Worm (Caenorhabditis elegans) whole organism, late embryonic: Measurements from ENCODE around the gene srh-229.

ENCODE experiments used
- C08G9.2 ChIP-seq: sonication (generic microtip); optimal IDR thresholded peaks from 2 replicates; lab custom pipeline; 2016; ENCODE audit warnings: mild to moderate bottlenecking, missing genetic modification characterization, moderate library complexity, missing compliant biosample characterization
- ama-1 ChIP-seq: fragments of 150-350 bp; optimal IDR thresholded peaks from 2 replicates; lab custom pipeline; 2014
- ceh-31 ChIP-seq: sonication (generic microtip); optimal IDR thresholded peaks from 2 replicates; lab custom pipeline; 2016; ENCODE audit warnings: missing genetic modification characterization, missing compliant biosample characterization
- fkh-6 ChIP-seq: sonication (generic microtip); optimal IDR thresholded peaks from 2 replicates; lab custom pipeline; 2016; ENCODE audit warnings: missing genetic modification characterization, missing compliant biosample characterization
- madf-2 ChIP-seq: sonication (generic microtip); optimal IDR thresholded peaks from 2 replicates; lab custom pipeline; 2017; ENCODE audit warnings: missing genetic modification characterization, missing compliant biosample characterization
- nfya-1 ChIP-seq: sonication (generic microtip); optimal IDR thresholded peaks from 2 replicates; lab custom pipeline; 2017; ENCODE audit warnings: missing genetic modification characterization, mild to moderate bottlenecking, missing compliant biosample characterization, antibody characterized with exemption, moderate library complexity
- nhr-11 ChIP-seq: fragments of 150-350 bp; optimal IDR thresholded peaks from 2 replicates; lab custom pipeline; 2014; ENCODE audit warnings: missing biosample characterization, missing genetic modification characterization
- npax-4 ChIP-seq: sonication (generic microtip); optimal IDR thresholded peaks from 2 replicates; lab custom pipeline; 2016; ENCODE audit warnings: missing genetic modification characterization, missing compliant biosample characterization
- pax-1 ChIP-seq: fragments of 150-350 bp; optimal IDR thresholded peaks from 2 replicates; lab custom pipeline; 2014; ENCODE audit warnings: missing biosample characterization, missing genetic modification characterization
- sdc-2 ChIP-seq: sonication (generic microtip); optimal IDR thresholded peaks from 2 replicates; lab custom pipeline; 2016; ENCODE audit warnings: missing genotype, missing genetic modification characterization, missing compliant biosample characterization
- sox-2 ChIP-seq: fragments of 200-800 bp; sonication (Bioruptor generic); IDR thresholded peaks from 2 replicates; pipeline ENCODE4 v1.3.6; 2022; ENCODE audit warnings: missing genetic modification reagents, missing genetic modification characterization, missing compliant biosample characterization
- tbx-2 ChIP-seq: sonication (generic microtip); optimal IDR thresholded peaks from 2 replicates; lab custom pipeline; 2016; ENCODE audit warnings: missing genetic modification characterization, missing compliant biosample characterization
- tbx-7 ChIP-seq: sonication (generic microtip); optimal IDR thresholded peaks from 2 replicates; lab custom pipeline; 2016; ENCODE audit warnings: missing genotype, missing genetic modification characterization, missing compliant biosample characterization

srh-229 gene

DNA sequence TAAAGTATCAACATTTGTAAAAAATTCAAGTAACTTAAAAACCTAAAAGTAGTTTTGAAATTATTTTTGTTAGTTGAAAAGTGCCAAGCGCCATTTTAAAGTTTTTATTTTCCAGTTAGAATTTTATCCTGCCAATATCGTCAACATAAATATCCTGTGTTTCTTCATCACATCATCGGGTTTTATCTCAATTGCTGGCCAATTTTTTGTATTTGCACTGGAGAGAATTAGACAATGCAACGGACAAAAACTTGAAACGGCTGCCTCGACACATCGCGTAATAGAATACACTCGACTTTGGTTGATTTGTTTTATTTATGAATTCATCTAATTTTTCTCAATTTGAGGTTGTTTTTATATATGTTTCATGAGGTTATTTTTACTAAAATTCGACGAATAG is 49.2 kb downstream of the srh-229 start, which contains the start of gene F25E5.2:
Gene F25E5.2 (plus strand): TSS at position 301 of the 400 bp plus-strand sequence.
- no peak for TF ChIP-seq madf-2 (tag; lab: Kevin White, UChicago)
- no peak for TF ChIP-seq tbx-7
- TF ChIP-seq ama-1 (lab: Kevin White, UChicago) = no peak
- no peak for TF ChIP-seq sox-2
- TF ChIP-seq nhr-11 (tag; lab: Kevin White, UChicago) = no peak
- TF ChIP-seq C08G9.2 = no peak
- TF ChIP-seq ceh-31 (tag; lab: Kevin White, UChicago) = no peak
- no peak for TF ChIP-seq fkh-6 (tag; lab: Kevin White, UChicago)
- no peak for TF ChIP-seq tbx-2 (tag; lab: Kevin White, UChicago)
- no peak for TF ChIP-seq sdc-2 (tag; lab: Kevin White, UChicago)
- TF ChIP-seq pax-1 (tag; lab: Kevin White, UChicago) = no peak

DNA sequence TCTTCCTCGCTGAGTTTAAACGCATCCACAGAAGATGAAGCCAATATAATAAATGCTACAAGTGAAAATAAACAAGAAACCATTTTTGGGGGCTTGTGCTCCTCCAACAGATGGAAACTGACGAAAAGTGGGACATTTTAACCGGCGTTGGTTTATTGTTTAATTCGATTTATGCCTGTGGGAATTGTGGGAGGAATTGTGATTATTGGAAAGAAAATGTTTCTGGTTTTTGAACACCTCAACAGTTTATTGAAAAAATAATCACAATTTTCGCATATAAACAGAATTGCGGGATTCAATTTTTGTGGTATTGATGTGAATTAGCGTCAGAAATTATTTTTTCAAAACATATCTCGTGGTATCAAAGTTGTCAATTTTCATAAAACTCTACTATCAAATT is 49.9 kb downstream of the srh-229 start, which contains the start of gene try-8:
Gene try-8 (minus strand): TSS at position 101 of the 400 bp plus-strand sequence.
- TF ChIP-seq npax-4 (no peak), nfya-1 (tag; lab: Kevin White, UChicago) (no peak)
